Fruit fly (Drosophila melanogaster): Measurements from ENCODE around the gene CG17470.

- TF ChIP-seq Myc (optimal IDR thresholded peaks at IDR 0.05) (no peak), ttk (optimal IDR thresholded peaks at IDR 0.05) (no peak), Sin3A (optimal IDR thresholded peaks at IDR 0.05) (no peak)
These were observed 18.0 kb upstream of the CG17470 start for dm6 chr2L:20661071-20661470.

Data from Kc167 (cell line).